Worm (Caenorhabditis elegans) whole organism, L4 larva: ENCODE measurements around the gene ctg-2.

Experiments
- F26F4.8 ChIP-seq: fragments of 200-800 bp; sonication (Bioruptor generic); conservative IDR thresholded peaks from 2 replicates; pipeline ENCODE4 v1.3.6; 2022; ENCODE audit warnings: missing genetic modification characterization, missing compliant biosample characterization
- R02D3.7 ChIP-seq: fragments of 150-350 bp; sonication (generic microtip); optimal IDR thresholded peaks from 3 replicates; lab custom pipeline; 2014; ENCODE audit warnings: missing biosample characterization, missing genetic modification characterization
- T20F7.1 ChIP-seq: fragments of 200-800 bp; sonication (Bioruptor generic); optimal IDR thresholded peaks from 2 replicates; lab custom pipeline; 2018; ENCODE audit warnings: mild to moderate bottlenecking, missing genetic modification characterization, missing compliant biosample characterization
- Y75B8A.6 ChIP-seq: fragments of 200-800 bp; sonication (Bioruptor generic); IDR thresholded peaks from 2 replicates; pipeline ENCODE4 v1.3.6; 2022; ENCODE audit warnings: missing genetic modification reagents, missing genetic modification characterization, missing compliant biosample characterization
- aly-2 ChIP-seq: sonication (generic microtip); optimal IDR thresholded peaks from 2 replicates; lab custom pipeline; 2018; ENCODE audit warnings: missing biosample characterization, missing genetic modification characterization
- ama-1 ChIP-seq: fragments of 150-350 bp; optimal IDR thresholded peaks from 2 replicates; lab custom pipeline; 2014; ENCODE audit warnings: inconsistent platforms, mixed read lengths
- ceh-20 ChIP-seq: fragments of 200-800 bp; sonication (Bioruptor generic); IDR thresholded peaks from 2 replicates; pipeline ENCODE4 v1.3.6; 2022; ENCODE audit warnings: missing genetic modification reagents, missing genetic modification characterization, missing compliant biosample characterization
- ceh-82 ChIP-seq: sonication (generic microtip); optimal IDR thresholded peaks from 2 replicates; lab custom pipeline; 2017; ENCODE audit warnings: missing biosample characterization, missing genetic modification characterization
- ces-1 ChIP-seq: fragments of 150-350 bp; sonication (generic microtip); optimal IDR thresholded peaks from 4 replicates; lab custom pipeline; 2014; ENCODE audit warnings: missing biosample characterization, missing genetic modification reagents, missing genetic modification characterization
- dve-1 ChIP-seq: sonication (generic microtip); optimal IDR thresholded peaks from 2 replicates; lab custom pipeline; 2017; ENCODE audit warnings: antibody characterized with exemption, mild to moderate bottlenecking, missing genetic modification characterization, missing compliant biosample characterization; ENCODE audit not compliant: insufficient read depth
- egl-43 ChIP-seq: fragments of 200-800 bp; sonication (Bioruptor generic); IDR thresholded peaks from 2 replicates; pipeline ENCODE4 v1.3.6; 2022; ENCODE audit warnings: missing genetic modification reagents, missing genetic modification characterization, missing compliant biosample characterization
- fkh-10 ChIP-seq: fragments of 150-350 bp; optimal IDR thresholded peaks from 2 replicates; lab custom pipeline; 2014; ENCODE audit warnings: missing biosample characterization, missing genetic modification reagents, missing genetic modification characterization
- fos-1 ChIP-seq: fragments of 150-350 bp; optimal IDR thresholded peaks from 2 replicates; lab custom pipeline; 2014; ENCODE audit warnings: missing biosample characterization, missing genetic modification characterization
- hmg-1.1 ChIP-seq: fragments of 200-800 bp; sonication (Bioruptor generic); IDR thresholded peaks from 2 replicates; pipeline ENCODE4 v1.3.6; 2022; ENCODE audit warnings: missing genetic modification reagents, missing genetic modification characterization, missing compliant biosample characterization
- lim-7 ChIP-seq: fragments of 200-800 bp; sonication (Bioruptor generic); IDR thresholded peaks from 2 replicates; pipeline ENCODE4 v1.3.6; 2022; ENCODE audit warnings: missing genetic modification characterization, missing compliant biosample characterization
- lin-29 ChIP-seq: fragments of 200-800 bp; sonication (Bioruptor generic); IDR thresholded peaks from 2 replicates; pipeline ENCODE4 v1.3.6; 2022; ENCODE audit warnings: missing genetic modification reagents, missing genetic modification characterization, missing compliant biosample characterization
- lin-39 ChIP-seq: fragments of 150-350 bp; optimal IDR thresholded peaks from 2 replicates; lab custom pipeline; 2014; ENCODE audit warnings: missing biosample characterization, missing genetic modification reagents, missing genetic modification characterization
- lir-3 ChIP-seq: sonication (generic microtip); optimal IDR thresholded peaks from 2 replicates; lab custom pipeline; 2016; ENCODE audit warnings: mild to moderate bottlenecking, missing genetic modification characterization, missing compliant biosample characterization
- madf-9 ChIP-seq: fragments of 200-800 bp; sonication (Bioruptor generic); conservative IDR thresholded peaks from 2 replicates; pipeline ENCODE4 v1.3.6; 2022; ENCODE audit warnings: missing genetic modification reagents, missing genetic modification characterization, missing compliant biosample characterization
- mxl-3 ChIP-seq: fragments of 200-800 bp; sonication (Bioruptor generic); optimal IDR thresholded peaks from 2 replicates; lab custom pipeline; 2018; ENCODE audit warnings: mild to moderate bottlenecking, missing genetic modification characterization, missing compliant biosample characterization
- nhr-10 ChIP-seq: fragments of 150-350 bp; optimal IDR thresholded peaks from 2 replicates; lab custom pipeline; 2014; ENCODE audit warnings: missing biosample characterization, missing genetic modification characterization
- nhr-28 ChIP-seq: fragments of 150-350 bp; optimal IDR thresholded peaks from 2 replicates; lab custom pipeline; 2014; ENCODE audit warnings: missing biosample characterization, missing genetic modification characterization
- nhr-42 ChIP-seq: fragments of 200-800 bp; sonication (Bioruptor generic); IDR thresholded peaks from 2 replicates; pipeline ENCODE4 v1.3.6; 2022; ENCODE audit warnings: missing genetic modification characterization, missing compliant biosample characterization
- nhr-48 ChIP-seq: sonication (generic microtip); optimal IDR thresholded peaks from 2 replicates; lab custom pipeline; 2016; ENCODE audit warnings: mild to moderate bottlenecking, missing genetic modification characterization, missing compliant biosample characterization
- nhr-6 ChIP-seq: fragments of 150-350 bp; optimal IDR thresholded peaks from 2 replicates; lab custom pipeline; 2014; ENCODE audit warnings: missing biosample characterization, missing genetic modification characterization
- rbr-2 ChIP-seq: sonication (generic microtip); optimal IDR thresholded peaks from 2 replicates; lab custom pipeline; 2016; ENCODE audit warnings: missing genotype, missing genetic modification characterization, missing compliant biosample characterization
- saeg-2 ChIP-seq: fragments of 200-800 bp; sonication (Bioruptor generic); IDR thresholded peaks from 2 replicates; pipeline ENCODE4 v1.3.6; 2022; ENCODE audit warnings: missing genetic modification reagents, missing genetic modification characterization, missing compliant biosample characterization
- set-16 ChIP-seq: fragments of 200-800 bp; sonication (Bioruptor generic); IDR thresholded peaks from 2 replicates; pipeline ENCODE4 v1.3.6; 2022; ENCODE audit warnings: missing genetic modification reagents, missing genetic modification characterization, missing compliant biosample characterization
- spr-3 ChIP-seq: fragments of 200-800 bp; sonication (Bioruptor generic); optimal IDR thresholded peaks from 2 replicates; lab custom pipeline; 2018; ENCODE audit warnings: mild to moderate bottlenecking, missing genetic modification characterization, missing compliant biosample characterization
- tag-97 ChIP-seq: fragments of 200-800 bp; sonication (Bioruptor generic); IDR thresholded peaks from 2 replicates; pipeline ENCODE4 v1.3.6; 2022; ENCODE audit warnings: missing genetic modification characterization, missing compliant biosample characterization
- unc-130 ChIP-seq: sonication (generic microtip); optimal IDR thresholded peaks from 2 replicates; lab custom pipeline; 2016; ENCODE audit warnings: missing genetic modification reagents, missing genetic modification characterization, missing compliant biosample characterization
- unc-39 ChIP-seq: sonication (generic microtip); optimal IDR thresholded peaks from 2 replicates; lab custom pipeline; 2017; ENCODE audit warnings: missing biosample characterization, missing genetic modification characterization
- vab-7 ChIP-seq: fragments of 200-800 bp; sonication (Bioruptor generic); IDR thresholded peaks from 2 replicates; pipeline ENCODE4 v1.3.6; 2022; ENCODE audit warnings: missing genetic modification reagents, missing genetic modification characterization, missing compliant biosample characterization
- zag-1 ChIP-seq: fragments of 150-350 bp; optimal IDR thresholded peaks from 2 replicates; lab custom pipeline; 2014; ENCODE audit warnings: missing biosample characterization, missing genetic modification characterization
- ztf-11 ChIP-seq: fragments of 150-350 bp; optimal IDR thresholded peaks from 2 replicates; lab custom pipeline; 2014; ENCODE audit warnings: missing biosample characterization, missing genetic modification characterization

ctg-2 gene

DNA sequence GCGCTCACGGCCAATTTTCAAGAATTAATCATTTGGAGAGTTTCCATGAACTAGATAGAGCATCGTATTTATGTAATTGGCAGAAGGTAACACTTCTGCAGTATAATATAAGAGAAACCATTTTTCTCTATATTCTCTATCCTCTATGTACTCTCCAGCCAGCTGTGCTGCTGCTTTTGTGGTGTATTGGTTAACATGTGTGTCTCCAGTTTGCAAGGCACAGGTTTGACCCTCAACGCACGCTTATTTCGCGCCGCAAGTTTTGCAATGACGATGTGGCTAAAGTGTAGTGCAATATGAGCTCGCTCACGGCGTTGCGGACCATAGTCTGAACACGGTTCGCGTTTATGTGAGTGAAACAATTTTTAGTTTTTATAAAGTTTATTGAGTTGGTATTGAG lies 32.1 kb downstream of the ctg-2 start (continued):
- TF ChIP-seq aly-2 (tag; lab: Kevin White, UChicago) (peak; percentile 15), nhr-42 (GFP tag; lab: Robert Waterston, UW) (peak; percentile 88), nhr-48 (tag; lab: Kevin White, UChicago) (peak; percentile 54), saeg-2 (GFP tag; lab: Robert Waterston, UW) (peak; percentile 61; the same call in 1 of the 2 replicates), spr-3 (peak; percentile 79), unc-39 (no peak), lin-29 (GFP tag; lab: Robert Waterston, UW) (0 out of 2 replicates have a peak, but pooled peaks have one; percentile 29), vab-7 (GFP tag; lab: Robert Waterston, UW) (no peak; the same call in none of the 2 replicates), ceh-82 (no peak), rbr-2 (tag; lab: Kevin White, UChicago) (peak; percentile 59), F26F4.8 (GFP tag; lab: Robert Waterston, UW) (peak; percentile 91), lim-7 (GFP tag; lab: Robert Waterston, UW) (peak; percentile 98), T20F7.1 (GFP tag; lab: Kevin White, UChicago) (peak; percentile 69), nhr-6 (tag; lab: Kevin White, UChicago) (peak; percentile 84), mxl-3 (GFP tag; lab: Kevin White, UChicago) (peak; percentile 88), nhr-28 (tag; lab: Kevin White, UChicago) (peak; percentile 54), nhr-10 (tag; lab: Kevin White, UChicago) (no peak), tag-97 (GFP tag; lab: Robert Waterston, UW) (0 out of 2 replicates have a peak, but pooled peaks have one; percentile 61)

DNA sequence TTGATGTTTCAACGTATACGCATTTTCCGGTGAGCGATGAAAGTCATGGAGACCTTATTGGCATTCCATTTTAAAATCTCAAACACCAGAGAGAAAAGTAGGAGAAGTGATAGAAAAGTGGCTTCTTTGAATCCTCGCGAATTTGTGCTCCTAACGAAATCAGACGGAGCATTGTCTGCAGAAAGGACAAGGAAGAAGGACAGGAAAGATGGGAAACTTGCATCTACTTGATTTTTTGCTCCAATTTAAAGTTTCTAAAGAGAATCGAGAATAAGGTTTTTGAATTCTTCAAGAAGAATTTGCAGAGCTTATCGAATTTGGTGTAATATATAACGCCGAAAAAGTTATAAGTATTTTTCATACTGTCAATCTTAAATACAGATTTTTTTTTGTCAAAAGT lies 36.2 kb downstream of the ctg-2 start:
- TF ChIP-seq ces-1 (GFP tag; lab: Kevin White, UChicago), result peak; percentile 20
- peak; percentile 56 for TF ChIP-seq fkh-10
- no peak for TF ChIP-seq Y75B8A.6
- TF ChIP-seq, all 104 proteins: peak for 2

DNA sequence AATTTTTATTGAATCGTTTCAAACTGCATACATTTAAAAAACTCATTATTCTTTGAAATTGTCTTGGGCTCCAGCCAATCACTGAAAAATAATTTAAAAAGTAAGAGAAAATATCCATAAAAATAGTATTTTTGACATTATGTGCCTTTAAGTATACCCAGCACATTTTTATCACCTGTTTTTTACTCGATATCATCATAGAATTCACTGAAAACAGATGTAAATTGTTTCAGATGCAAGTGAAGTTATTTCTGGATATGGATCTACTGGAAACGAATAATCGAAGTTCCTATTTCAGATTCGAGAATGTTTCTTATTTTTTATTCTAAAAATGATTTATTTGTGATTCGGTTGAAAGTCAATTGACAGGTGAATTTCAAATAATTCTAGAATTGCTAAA lies 39.7 kb downstream of the ctg-2 start:
- TF ChIP-seq egl-43 (GFP tag; lab: Robert Waterston, UW) (no peak), mxl-3 (GFP tag; lab: Kevin White, UChicago) (no peak)
- TF ChIP-seq, all 104 proteins: peak for 0

DNA sequence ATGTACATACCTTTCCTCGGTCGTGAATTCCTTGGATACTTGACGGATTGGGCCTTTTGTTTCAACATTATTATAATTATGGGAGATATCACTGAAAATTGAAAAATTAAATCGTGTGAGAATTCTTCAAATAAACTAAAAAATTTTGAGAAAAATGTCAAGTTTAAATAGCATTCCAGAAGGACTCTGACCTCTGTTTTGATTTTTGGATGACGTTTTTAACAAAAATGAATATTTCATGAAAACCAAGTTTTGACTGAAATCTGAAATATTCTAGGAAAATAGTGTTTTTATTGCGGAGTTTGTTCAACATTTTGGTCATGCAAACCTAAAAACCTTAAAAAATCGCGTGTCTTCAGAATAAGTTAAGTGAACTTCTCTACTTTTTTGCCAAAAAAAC lies 41.3 kb downstream of the ctg-2 start, which contains the start of gene glb-27:
Gene glb-27 (minus strand): TSS at position 101 of the 400 bp plus-strand sequence.
- TF ChIP-seq rbr-2 (tag; lab: Kevin White, UChicago) (no peak), ztf-11 (tag; lab: Kevin White, UChicago) (no peak), R02D3.7 (tag; lab: Kevin White, UChicago) (no peak), lin-39 (tag; lab: Kevin White, UChicago) (no peak), lin-29 (GFP tag; lab: Robert Waterston, UW) (no peak), aly-2 (tag; lab: Kevin White, UChicago) (no peak), madf-9 (GFP tag; lab: Robert Waterston, UW) (no peak), ceh-20 (GFP tag; lab: Robert Waterston, UW) (no peak), fos-1 (tag; lab: Kevin White, UChicago) (no peak), ces-1 (GFP tag; lab: Kevin White, UChicago) (no peak), unc-130 (GFP tag; lab: Kevin White, UChicago) (no peak), zag-1 (no peak), dve-1 (tag; lab: Kevin White, UChicago) (no peak), Y75B8A.6 (no peak), ama-1 (lab: Kevin White, UChicago) (no peak), lir-3 (tag; lab: Kevin White, UChicago) (no peak), set-16 (GFP tag; lab: Robert Waterston, UW) (no peak), egl-43 (GFP tag; lab: Robert Waterston, UW) (no peak), hmg-1.1 (GFP tag; lab: Robert Waterston, UW) (no peak)
